Worm (Caenorhabditis elegans) whole organism, L2 larva: ENCODE data around the gene srw-109.

Source experiments
- C34F6.9 ChIP-seq: fragments of 150-350 bp; optimal IDR thresholded peaks from 2 replicates; lab custom pipeline; 2014; ENCODE audit warnings: missing biosample characterization, missing genetic modification characterization
- F13H6.1 ChIP-seq: sonication (generic microtip); optimal IDR thresholded peaks from 2 replicates; lab custom pipeline; 2016; ENCODE audit warnings: missing genetic modification characterization, missing compliant biosample characterization
- ceh-16 ChIP-seq: fragments of 150-350 bp; optimal IDR thresholded peaks from 2 replicates; lab custom pipeline; 2014; ENCODE audit warnings: missing biosample characterization, missing genetic modification characterization
- ceh-82 ChIP-seq: fragments of 150-350 bp; optimal IDR thresholded peaks from 2 replicates; lab custom pipeline; 2014; ENCODE audit warnings: missing biosample characterization, missing genetic modification characterization
- egl-27 ChIP-seq: sonication (generic microtip); optimal IDR thresholded peaks from 3 replicates; lab custom pipeline; 2017; ENCODE audit warnings: missing biosample characterization, missing genetic modification reagents, missing genetic modification characterization
- fos-1 ChIP-seq: fragments of 150-350 bp; optimal IDR thresholded peaks from 2 replicates; lab custom pipeline; 2014; ENCODE audit warnings: missing biosample characterization, missing genetic modification characterization
- lin-39 ChIP-seq: fragments of 150-350 bp; optimal IDR thresholded peaks from 2 replicates; lab custom pipeline; 2014; ENCODE audit warnings: missing biosample characterization, missing genetic modification reagents, missing genetic modification characterization
- lsy-2 ChIP-seq, 2 experiments: fragments of 150-350 bp in 1 of 2; sonication (generic microtip) in 1 of 2; optimal IDR thresholded peaks; 2 replicates each; lab custom pipeline; 2014 to 2017; ENCODE audit warnings: missing biosample characterization in 2 of 2, missing genetic modification characterization in 2 of 2
- nhr-10 ChIP-seq: sonication (generic microtip); optimal IDR thresholded peaks from 2 replicates; lab custom pipeline; 2017; ENCODE audit warnings: missing biosample characterization, missing genetic modification characterization
- nhr-129 ChIP-seq: fragments of 150-350 bp; optimal IDR thresholded peaks from 2 replicates; lab custom pipeline; 2014; ENCODE audit warnings: missing biosample characterization, missing genetic modification characterization
- nhr-25 ChIP-seq: fragments of 150-350 bp; sonication (generic microtip); optimal IDR thresholded peaks from 3 replicates; lab custom pipeline; 2014; ENCODE audit warnings: missing biosample characterization, missing genetic modification characterization
- snpc-4 ChIP-seq: fragments of 150-350 bp; optimal IDR thresholded peaks from 2 replicates; lab custom pipeline; 2014; ENCODE audit warnings: missing biosample characterization, missing genetic modification characterization
- ztf-11 ChIP-seq: sonication (generic microtip); optimal IDR thresholded peaks from 2 replicates; lab custom pipeline; 2017; ENCODE audit warnings: missing biosample characterization, missing genetic modification characterization

DNA sequence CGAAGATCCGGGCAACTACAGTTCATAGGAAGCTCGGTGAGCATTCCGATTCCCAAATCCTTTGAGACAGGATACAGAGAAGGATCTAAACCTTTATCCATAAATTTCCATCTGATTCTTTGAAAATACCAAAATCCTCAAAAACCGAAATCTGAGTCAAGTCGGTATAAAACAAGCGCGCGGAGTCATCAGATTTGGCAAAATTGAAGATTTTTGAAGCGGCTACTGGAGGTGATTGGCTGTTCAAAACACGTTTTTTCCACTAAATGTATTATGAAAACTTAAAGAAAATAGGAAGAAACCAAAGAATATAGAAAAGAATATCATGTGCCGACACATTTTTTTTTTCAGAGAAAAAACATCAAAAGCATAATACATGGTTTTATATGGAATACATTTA lies 34.1 kb downstream of the srw-109 start, which contains the start of gene C14C6.13:
- TF ChIP-seq fos-1 (tag; lab: Kevin White, UChicago) (no peak), lin-39 (tag; lab: Kevin White, UChicago) (no peak), ceh-82 (tag; lab: Kevin White, UChicago) (no peak), nhr-129 (no peak), lsy-2 (tag; optimal IDR thresholded peaks at IDR 0.05; lab: Kevin White, UChicago) (no peak), egl-27 (tag; lab: Kevin White, UChicago) (no peak), ztf-11 (no peak), nhr-25 (no peak), F13H6.1 (tag; lab: Kevin White, UChicago) (no peak), ceh-16 (tag; lab: Kevin White, UChicago) (no peak), C34F6.9 (no peak), nhr-10 (no peak), snpc-4 (no peak)
